Worm (Caenorhabditis elegans) whole organism, midembryonic: Measurements from ENCODE around the gene srh-98.

Experiments used
- T22C8.4 ChIP-seq: fragments of 200-800 bp; sonication (Bioruptor generic); IDR thresholded peaks from 2 replicates; pipeline ENCODE4 v1.3.6; 2022; ENCODE audit warnings: missing genetic modification characterization, missing compliant biosample characterization
- cog-1 ChIP-seq: sonication (generic microtip); optimal IDR thresholded peaks from 2 replicates; lab custom pipeline; 2016; ENCODE audit warnings: missing genetic modification characterization, missing compliant biosample characterization
- flt-1 ChIP-seq: fragments of 200-800 bp; sonication (Bioruptor generic); IDR thresholded peaks from 2 replicates; pipeline ENCODE4 v1.3.6; 2022; ENCODE audit warnings: missing genetic modification characterization, missing compliant biosample characterization
- med-1 ChIP-seq: sonication (generic microtip); optimal IDR thresholded peaks from 2 replicates; lab custom pipeline; 2017; ENCODE audit warnings: missing genetic modification characterization, mild to moderate bottlenecking, missing compliant biosample characterization, antibody characterized with exemption, missing genetic modification reagents; ENCODE audit not compliant: insufficient read depth
- tab-1 ChIP-seq: fragments of 200-800 bp; sonication (Bioruptor generic); IDR thresholded peaks from 2 replicates; pipeline ENCODE4 v1.3.6; 2022; ENCODE audit warnings: missing genetic modification characterization, missing compliant biosample characterization
- ztf-23 ChIP-seq: fragments of 200-800 bp; sonication (Bioruptor generic); IDR thresholded peaks from 2 replicates; pipeline ENCODE4 v1.3.6; 2022; ENCODE audit warnings: missing genetic modification reagents, missing genetic modification characterization, missing compliant biosample characterization
- ztf-29 ChIP-seq: fragments of 200-800 bp; sonication (Bioruptor generic); IDR thresholded peaks from 2 replicates; pipeline ENCODE4 v1.3.6; 2022; ENCODE audit warnings: missing genetic modification reagents, missing genetic modification characterization, missing compliant biosample characterization

DNA sequence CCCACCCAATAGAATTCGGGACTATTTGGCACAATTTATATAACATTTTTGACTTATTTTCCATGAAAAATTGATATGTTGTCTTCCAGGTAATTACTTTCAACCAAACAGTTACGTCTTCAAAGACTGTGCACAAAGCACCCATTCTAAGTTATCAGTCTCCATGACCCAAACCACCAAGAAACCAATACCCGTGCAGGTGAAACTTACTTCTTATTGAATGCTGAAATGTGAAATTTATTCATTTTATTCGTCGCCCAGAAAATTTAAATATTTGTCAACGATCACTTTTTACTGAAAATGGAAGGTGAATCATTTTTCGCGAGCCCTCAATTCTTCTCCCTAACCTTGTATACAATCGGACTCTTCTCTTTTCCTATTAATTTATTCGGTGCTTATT lies 45.1 kb downstream of the srh-98 start, which contains the start of gene srh-281:
- no peak for TF ChIP-seq T22C8.4 (GFP tag; lab: Robert Waterston, UW)
- no peak for TF ChIP-seq flt-1 (GFP tag; lab: Robert Waterston, UW)
- TF ChIP-seq tab-1 (GFP tag; lab: Robert Waterston, UW): no peak
- no peak for TF ChIP-seq ztf-23 (GFP tag; lab: Robert Waterston, UW)
- no peak for TF ChIP-seq cog-1 (tag; lab: Kevin White, UChicago)
- no peak for TF ChIP-seq med-1 (GFP tag; lab: Kevin White, UChicago)
- TF ChIP-seq ztf-29 (GFP tag; lab: Robert Waterston, UW): no peak
